Worm (Caenorhabditis elegans) whole organism, early embryonic: Measurements from ENCODE around the gene F47B10.6.

Source experiments
- ama-1 ChIP-seq: fragments of 150-350 bp; optimal IDR thresholded peaks from 2 replicates; lab custom pipeline; 2014
- pes-1 ChIP-seq: fragments of 200-800 bp; sonication (Bioruptor generic); IDR thresholded peaks from 2 replicates; pipeline ENCODE4 v1.3.6; 2022; ENCODE audit warnings: missing genetic modification reagents, missing genetic modification characterization, missing compliant biosample characterization
- scrt-1 ChIP-seq: fragments of 200-800 bp; sonication (Bioruptor generic); IDR thresholded peaks from 2 replicates; pipeline ENCODE4 v1.3.6; 2022; ENCODE audit warnings: missing genetic modification characterization, missing compliant biosample characterization

- no peak for TF ChIP-seq scrt-1 (GFP tag; lab: Robert Waterston, UW)
- no peak for TF ChIP-seq ama-1 (lab: Kevin White, UChicago)
- TF ChIP-seq pes-1 (GFP tag; lab: Robert Waterston, UW), result no peak
Measured at ce11 chrX:10851735-10852134, 36.6 kb upstream of the F47B10.6 start.
